Comparison of ENCODE assay signal across 1 fruit fly cellular context in the genomic region with DNA sequence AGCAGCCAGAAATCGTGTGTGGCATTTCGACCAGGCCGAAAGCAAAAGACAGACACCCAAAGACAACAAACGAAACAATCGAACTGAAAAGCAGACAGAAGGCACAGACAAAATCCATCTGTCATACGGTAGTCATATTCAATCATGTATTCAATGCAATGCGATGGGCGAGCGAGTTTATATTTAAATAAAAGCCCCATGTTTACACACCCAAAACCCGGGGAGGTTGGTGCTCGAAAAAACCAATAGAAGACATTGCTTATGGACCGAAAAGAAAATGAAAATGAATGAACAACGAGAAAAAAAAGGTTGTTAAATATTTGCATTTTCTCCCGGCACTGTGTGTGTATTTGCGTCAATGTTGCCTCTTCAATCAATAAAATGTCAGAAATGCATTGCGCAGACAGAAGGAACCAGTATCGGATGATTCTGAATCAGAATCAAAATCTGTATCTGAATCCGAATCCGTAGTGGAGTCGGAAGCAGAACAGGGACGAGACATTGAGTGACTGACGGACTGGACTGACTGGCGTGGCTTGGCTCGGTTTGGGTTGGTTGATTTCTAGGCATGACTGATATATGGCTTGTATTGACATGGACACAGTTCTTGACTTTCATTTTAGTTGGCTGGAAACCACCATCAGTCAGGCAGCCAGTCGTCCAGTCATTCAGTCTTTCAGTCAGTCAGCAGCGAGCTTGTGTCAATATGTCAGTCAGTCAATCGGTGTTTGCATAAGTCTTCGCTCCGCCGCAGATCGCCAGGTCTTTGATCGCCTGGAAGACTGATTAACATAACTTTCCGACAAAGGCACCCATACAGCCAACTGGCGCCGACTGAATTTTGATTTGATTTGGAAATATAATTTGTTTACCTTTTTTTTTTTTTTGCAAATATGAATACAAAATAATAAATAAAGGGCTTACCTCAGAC.
A peak's percentile ranks its signal among the peaks of the same experiment; 100 is the strongest.
TF ChIP-seq lines count a peak whose summit lies in the region.

No protein-coding gene starts in this region.

TF ChIP-seq in whole organism, embryonic, 481 proteins besides CTCF, POLR2A, EP300 and RAD21 (continued from another document):
- no peak for TF ChIP-seq CkIIα-i1 (GFP tag; IDR thresholded peaks at IDR 0.05; lab: Robert Waterston, UW)
- TF ChIP-seq otp (GFP tag; IDR thresholded peaks at IDR 0.05; lab: Robert Waterston, UW), result peak; percentile 55; the same call in 1 of the 3 replicates
- peak; percentile 3 for TF ChIP-seq mam (GFP tag; optimal IDR thresholded peaks at IDR 0.05; lab: Kevin White, UChicago)
- TF ChIP-seq kay (GFP tag; optimal IDR thresholded peaks at IDR 0.05; lab: Kevin White, UChicago), result no peak
- TF ChIP-seq CG14965 (GFP tag; optimal IDR thresholded peaks at IDR 0.05; lab: Kevin White, UChicago; ENCODE audit: borderline replicate concordance), result peak; percentile 24
- TF ChIP-seq HmgZ (tag; optimal IDR thresholded peaks at IDR 0.05; lab: Kevin White, UChicago), result no peak
- no peak for TF ChIP-seq klu (GFP tag; IDR thresholded peaks at IDR 0.05; lab: Robert Waterston, UW)
- no peak for TF ChIP-seq CG8089 (GFP tag; optimal IDR thresholded peaks at IDR 0.05; lab: Kevin White, UChicago)
- peak; percentile 3 for TF ChIP-seq CG12769 (tag; optimal IDR thresholded peaks at IDR 0.05; lab: Kevin White, UChicago)
- 0 out of 2 replicates have a peak, but pooled peaks have one; percentile 41 for TF ChIP-seq CG11696 (GFP tag; IDR thresholded peaks at IDR 0.05; lab: Robert Waterston, UW)
- TF ChIP-seq CG11695 (GFP tag; IDR thresholded peaks at IDR 0.05; lab: Robert Waterston, UW), result 0 out of 3 replicates have a peak, but pooled peaks have one; percentile 13
- TF ChIP-seq Antp (GFP tag; optimal IDR thresholded peaks at IDR 0.05; lab: Kevin White, UChicago), result peak; percentile 8
- TF ChIP-seq Vsx1 (GFP tag; optimal IDR thresholded peaks at IDR 0.05; lab: Kevin White, UChicago), result peak; percentile 6
- peak; percentile 52; the same call in 1 of the 3 replicates for TF ChIP-seq zfh1 (GFP tag; IDR thresholded peaks at IDR 0.05; lab: Robert Waterston, UW)
- peak; percentile 26 for TF ChIP-seq CG15601 (tag; optimal IDR thresholded peaks at IDR 0.05; lab: Kevin White, UChicago)
- peak; percentile 5 for TF ChIP-seq CG12071 (GFP tag; optimal IDR thresholded peaks at IDR 0.05; lab: Kevin White, UChicago)
- peak; percentile 64 for TF ChIP-seq kni (GFP tag; optimal IDR thresholded peaks at IDR 0.05; lab: Kevin White, UChicago)
- TF ChIP-seq CG34422 (GFP tag; IDR thresholded peaks at IDR 0.05; lab: Robert Waterston, UW), result 0 out of 3 replicates have a peak, but pooled peaks have one; percentile 28
- TF ChIP-seq CG4328 (GFP tag; optimal IDR thresholded peaks at IDR 0.05; lab: Kevin White, UChicago), result peak; percentile 13
- no peak for TF ChIP-seq Trl (optimal IDR thresholded peaks at IDR 0.05; lab: Kevin White, UChicago)
- TF ChIP-seq Trl (GFP tag; optimal IDR thresholded peaks at IDR 0.05; lab: Kevin White, UChicago), result no peak
- TF ChIP-seq CG3726 (GFP tag; IDR thresholded peaks at IDR 0.05; lab: Robert Waterston, UW), result no peak
- TF ChIP-seq gem (tag; optimal IDR thresholded peaks at IDR 0.05; lab: Kevin White, UChicago), result peak; percentile 16
- peak; percentile 67; the same call in 1 of the 2 replicates for TF ChIP-seq chm (GFP tag; IDR thresholded peaks at IDR 0.05; lab: Robert Waterston, UW)
- peak; percentile 19 for TF ChIP-seq Blimp-1 (GFP tag; optimal IDR thresholded peaks at IDR 0.05; lab: Kevin White, UChicago)
- peak; percentile 12 for TF ChIP-seq CG17829 (tag; optimal IDR thresholded peaks at IDR 0.05; lab: Kevin White, UChicago)
- no peak for TF ChIP-seq CG10959 (GFP tag; IDR thresholded peaks at IDR 0.05; lab: Robert Waterston, UW)
- peak; percentile 66 for TF ChIP-seq CG5953 (GFP tag; IDR thresholded peaks at IDR 0.05; lab: Robert Waterston, UW)
- no peak for TF ChIP-seq peb (GFP tag; IDR thresholded peaks at IDR 0.05; lab: Robert Waterston, UW)
- peak; percentile 15; the same call in 1 of the 2 replicates for TF ChIP-seq stc (GFP tag; IDR thresholded peaks at IDR 0.05; lab: Robert Waterston, UW)
- TF ChIP-seq CG32767 (GFP tag; IDR thresholded peaks at IDR 0.05; lab: Robert Waterston, UW), result peak; percentile 22; the same call in 1 of the 2 replicates
- no peak for TF ChIP-seq lov (optimal IDR thresholded peaks at IDR 0.05; lab: Kevin White, UChicago)
- peak; percentile 78; the same call in 1 of the 3 replicates for TF ChIP-seq lov (GFP tag; IDR thresholded peaks at IDR 0.05; lab: Robert Waterston, UW)
- no peak for TF ChIP-seq CG32532 (GFP tag; IDR thresholded peaks at IDR 0.05; lab: Robert Waterston, UW)
- no peak for TF ChIP-seq NC2β (GFP tag; optimal IDR thresholded peaks at IDR 0.05; lab: Kevin White, UChicago)
- TF ChIP-seq Asciz (GFP tag; optimal IDR thresholded peaks at IDR 0.05; lab: Kevin White, UChicago), result peak; percentile 25
- TF ChIP-seq Stat92E (GFP tag; optimal IDR thresholded peaks at IDR 0.05; lab: Kevin White, UChicago), result no peak
- 0 out of 4 replicates have a peak, but pooled peaks have one; percentile 7 for TF ChIP-seq chinmo (GFP tag; IDR thresholded peaks at IDR 0.05; lab: Robert Waterston, UW; ENCODE audit: partially characterized antibody)
- 0 out of 3 replicates have a peak, but pooled peaks have one; percentile 31 for TF ChIP-seq CG2199 (GFP tag; IDR thresholded peaks at IDR 0.05; lab: Robert Waterston, UW)
- peak; percentile 3 for TF ChIP-seq CG5180 (GFP tag; optimal IDR thresholded peaks at IDR 0.05; lab: Kevin White, UChicago)
- TF ChIP-seq CHES-1-like (GFP tag; optimal IDR thresholded peaks at IDR 0.05; lab: Kevin White, UChicago), result no peak
- peak; percentile 70 for TF ChIP-seq Awh (GFP tag; IDR thresholded peaks at IDR 0.05; lab: Robert Waterston, UW)
- no peak for TF ChIP-seq CG12219 (GFP tag; optimal IDR thresholded peaks at IDR 0.05; lab: Kevin White, UChicago)
- peak; percentile 7 for TF ChIP-seq CG2116 (GFP tag; optimal IDR thresholded peaks at IDR 0.05; lab: Kevin White, UChicago)
- 0 out of 2 replicates have a peak, but pooled peaks have one; percentile 9 for TF ChIP-seq Ptx1 (GFP tag; IDR thresholded peaks at IDR 0.05; lab: Robert Waterston, UW)
- TF ChIP-seq GATAe (GFP tag; conservative IDR thresholded peaks at IDR 0.05; lab: Robert Waterston, UW), result no peak
- TF ChIP-seq vvl (GFP tag; IDR thresholded peaks at IDR 0.05; lab: Robert Waterston, UW), result peak; percentile 67
- 0 out of 2 replicates have a peak, but pooled peaks have one; percentile 30 for TF ChIP-seq H2.0 (GFP tag; IDR thresholded peaks at IDR 0.05; lab: Robert Waterston, UW)
- no peak for TF ChIP-seq CG18599 (GFP tag; optimal IDR thresholded peaks at IDR 0.05; lab: Kevin White, UChicago)
- no peak for TF ChIP-seq CG7372 (GFP tag; IDR thresholded peaks at IDR 0.05; lab: Robert Waterston, UW)
- peak; percentile 15 for TF ChIP-seq CG8924 (tag; optimal IDR thresholded peaks at IDR 0.05; lab: Kevin White, UChicago)
- peak; percentile 33; the same call in 1 of the 2 replicates for TF ChIP-seq CG17328 (GFP tag; IDR thresholded peaks at IDR 0.05; lab: Robert Waterston, UW)
- no peak for TF ChIP-seq toy (GFP tag; IDR thresholded peaks at IDR 0.05; lab: Robert Waterston, UW)
- no peak for TF ChIP-seq CG6791 (GFP tag; IDR thresholded peaks at IDR 0.05; lab: Robert Waterston, UW; ENCODE audit: partially characterized antibody)
- no peak for TF ChIP-seq Dad (GFP tag; optimal IDR thresholded peaks at IDR 0.05; lab: Kevin White, UChicago)
- no peak for TF ChIP-seq CG11398 (GFP tag; optimal IDR thresholded peaks at IDR 0.05; lab: Kevin White, UChicago)
- TF ChIP-seq CG2875 (GFP tag; optimal IDR thresholded peaks at IDR 0.05; lab: Kevin White, UChicago), result peak; percentile 40
- no peak for TF ChIP-seq wdn (GFP tag; IDR thresholded peaks at IDR 0.05; lab: Robert Waterston, UW)
- TF ChIP-seq CG16863 (GFP tag; optimal IDR thresholded peaks at IDR 0.05; lab: Kevin White, UChicago), result no peak
- TF ChIP-seq ci (GFP tag; IDR thresholded peaks at IDR 0.05; lab: Robert Waterston, UW), result peak; percentile 60; the same call in 2 of the 3 replicates
- no peak for TF ChIP-seq B-H1 (GFP tag; IDR thresholded peaks at IDR 0.05; lab: Robert Waterston, UW)
- 0 out of 3 replicates have a peak, but pooled peaks have one; percentile 31 for TF ChIP-seq ken (GFP tag; IDR thresholded peaks at IDR 0.05; lab: Robert Waterston, UW)
- TF ChIP-seq CG17568 (GFP tag; optimal IDR thresholded peaks at IDR 0.05; lab: Kevin White, UChicago), result no peak
- peak; percentile 63; the same call in 1 of the 2 replicates for TF ChIP-seq CG1024 (GFP tag; IDR thresholded peaks at IDR 0.05; lab: Robert Waterston, UW)
- TF ChIP-seq sens-2 (GFP tag; IDR thresholded peaks at IDR 0.05; lab: Robert Waterston, UW), result peak; percentile 30; the same call in 1 of the 2 replicates
- no peak for TF ChIP-seq jigr1 (GFP tag; IDR thresholded peaks at IDR 0.05; lab: Robert Waterston, UW)
- no peak for TF ChIP-seq gt (GFP tag; IDR thresholded peaks at IDR 0.05; lab: Robert Waterston, UW)
- peak; percentile 65 for TF ChIP-seq onecut (GFP tag; IDR thresholded peaks at IDR 0.05; lab: Robert Waterston, UW)
- no peak for TF ChIP-seq Atf-2 (GFP tag; optimal IDR thresholded peaks at IDR 0.05; lab: Kevin White, UChicago)
- TF ChIP-seq CG15696 (tag; optimal IDR thresholded peaks at IDR 0.05; lab: Kevin White, UChicago), result peak; percentile 19
- 0 out of 2 replicates have a peak, but pooled peaks have one; percentile 19 for TF ChIP-seq CG31441 (GFP tag; IDR thresholded peaks at IDR 0.05; lab: Robert Waterston, UW)
- TF ChIP-seq crol (GFP tag; IDR thresholded peaks at IDR 0.05; lab: Robert Waterston, UW), result no peak
- no peak for TF ChIP-seq CG13424 (tag; optimal IDR thresholded peaks at IDR 0.05; lab: Kevin White, UChicago)
- TF ChIP-seq hkb (optimal IDR thresholded peaks at IDR 0.05; lab: Kevin White, UChicago), result no peak
- peak; percentile 55; the same call in 1 of the 2 replicates for TF ChIP-seq hkb (GFP tag; IDR thresholded peaks at IDR 0.05; lab: Robert Waterston, UW)
- peak in 1 of 3 experiments; percentile 36 for TF ChIP-seq lola (GFP tag; optimal IDR thresholded peaks at IDR 0.05; lab: Kevin White, UChicago)
- 0 out of 3 replicates have a peak, but pooled peaks have one; percentile 21 for TF ChIP-seq gce (GFP tag; IDR thresholded peaks at IDR 0.05; lab: Robert Waterston, UW)
- TF ChIP-seq Dbx (GFP tag; IDR thresholded peaks at IDR 0.05; lab: Robert Waterston, UW), result 0 out of 3 replicates have a peak, but pooled peaks have one; percentile 17
- 0 out of 2 replicates have a peak, but pooled peaks have one; percentile 13 for TF ChIP-seq NFAT (GFP tag; IDR thresholded peaks at IDR 0.05; lab: Robert Waterston, UW)
- peak; percentile 10 for TF ChIP-seq dmrt11E (tag; optimal IDR thresholded peaks at IDR 0.05; lab: Kevin White, UChicago)
- peak; percentile 18; the same call in 1 of the 2 replicates for TF ChIP-seq seq (GFP tag; IDR thresholded peaks at IDR 0.05; lab: Robert Waterston, UW)
- no peak for TF ChIP-seq rib (GFP tag; IDR thresholded peaks at IDR 0.05; lab: Robert Waterston, UW)
- TF ChIP-seq odd (GFP tag; optimal IDR thresholded peaks at IDR 0.05; lab: Kevin White, UChicago), result peak; percentile 62
- TF ChIP-seq Rfx (GFP tag; IDR thresholded peaks at IDR 0.05; lab: Robert Waterston, UW), result 0 out of 2 replicates have a peak, but pooled peaks have one; percentile 27
- TF ChIP-seq ems (GFP tag; optimal IDR thresholded peaks at IDR 0.05; lab: Kevin White, UChicago), result no peak
- no peak for TF ChIP-seq CG14441 (GFP tag; IDR thresholded peaks at IDR 0.05; lab: Robert Waterston, UW)
- TF ChIP-seq bowl (GFP tag; IDR thresholded peaks at IDR 0.05; lab: Robert Waterston, UW), result 0 out of 2 replicates have a peak, but pooled peaks have one; percentile 14
- TF ChIP-seq lab (GFP tag; optimal IDR thresholded peaks at IDR 0.05; lab: Kevin White, UChicago), result peak; percentile 22
- TF ChIP-seq da (GFP tag; optimal IDR thresholded peaks at IDR 0.05; lab: Kevin White, UChicago), result no peak
- TF ChIP-seq corto (GFP tag; optimal IDR thresholded peaks at IDR 0.05; lab: Kevin White, UChicago), result no peak
- TF ChIP-seq Dll (GFP tag; IDR thresholded peaks at IDR 0.05; lab: Robert Waterston, UW; ENCODE audit: partially characterized antibody), result 0 out of 4 replicates have a peak, but pooled peaks have one; percentile 14
- TF ChIP-seq unpg (GFP tag; optimal IDR thresholded peaks at IDR 0.05; lab: Kevin White, UChicago), result peak; percentile 25
- TF ChIP-seq dan (GFP tag; IDR thresholded peaks at IDR 0.05; lab: Robert Waterston, UW), result no peak
- TF ChIP-seq CG33557 (GFP tag; optimal IDR thresholded peaks at IDR 0.05; lab: Kevin White, UChicago), result peak; percentile 54
- no peak for TF ChIP-seq inv (GFP tag; IDR thresholded peaks at IDR 0.05; lab: Robert Waterston, UW; ENCODE audit: partially characterized antibody)
- TF ChIP-seq Hr51 (GFP tag; optimal IDR thresholded peaks at IDR 0.05; lab: Kevin White, UChicago), result no peak
- TF ChIP-seq CG2678 (tag; optimal IDR thresholded peaks at IDR 0.05; lab: Kevin White, UChicago), result no peak
- peak; percentile 88 for TF ChIP-seq sens (GFP tag; lab: Kevin White, UChicago)
TF ChIP-seq in whole organism, embryonic: peak in this region for 70.
